Worm (Caenorhabditis elegans) whole organism, L2 larva: ENCODE results near the gene his-37.

Experiments
- C34F6.9 ChIP-seq: fragments of 150-350 bp; optimal IDR thresholded peaks from 2 replicates; lab custom pipeline; 2014; ENCODE audit warnings: missing biosample characterization, missing genetic modification characterization
- R02D3.7 ChIP-seq: fragments of 150-350 bp; optimal IDR thresholded peaks from 2 replicates; lab custom pipeline; 2014; ENCODE audit warnings: missing biosample characterization, missing genetic modification characterization
- Y55F3AM.14 ChIP-seq: fragments of 200-800 bp; sonication (Bioruptor generic); optimal IDR thresholded peaks from 2 replicates; lab custom pipeline; 2018; ENCODE audit warnings: mild to moderate bottlenecking, missing genetic modification characterization, missing compliant biosample characterization
- ZK546.5 ChIP-seq: sonication (generic microtip); optimal IDR thresholded peaks from 2 replicates; lab custom pipeline; 2017; ENCODE audit warnings: missing biosample characterization, missing genetic modification characterization
- alr-1 ChIP-seq: fragments of 150-350 bp; optimal IDR thresholded peaks from 2 replicates; lab custom pipeline; 2014; ENCODE audit warnings: missing biosample characterization, missing genetic modification characterization
- aly-2 ChIP-seq: fragments of 150-350 bp; optimal IDR thresholded peaks from 2 replicates; lab custom pipeline; 2014; ENCODE audit warnings: missing biosample characterization, missing genetic modification characterization
- blmp-1 ChIP-seq: sonication (generic microtip); optimal IDR thresholded peaks from 2 replicates; lab custom pipeline; 2017; ENCODE audit warnings: missing genetic modification characterization, mild to moderate bottlenecking, missing compliant biosample characterization, antibody characterized with exemption, moderate library complexity; ENCODE audit not compliant: insufficient read depth
- crh-2 ChIP-seq: sonication (generic microtip); optimal IDR thresholded peaks from 2 replicates; lab custom pipeline; 2017; ENCODE audit warnings: missing biosample characterization, missing genetic modification characterization
- dmd-4 ChIP-seq: sonication (generic microtip); optimal IDR thresholded peaks from 2 replicates; lab custom pipeline; 2017; ENCODE audit warnings: missing biosample characterization, missing genetic modification characterization
- egl-27 ChIP-seq: sonication (generic microtip); optimal IDR thresholded peaks from 3 replicates; lab custom pipeline; 2017; ENCODE audit warnings: missing biosample characterization, missing genetic modification reagents, missing genetic modification characterization
- elt-1 ChIP-seq: fragments of 150-350 bp; optimal IDR thresholded peaks from 2 replicates; lab custom pipeline; 2014; ENCODE audit warnings: missing biosample characterization, missing genetic modification characterization
- fos-1 ChIP-seq: fragments of 150-350 bp; optimal IDR thresholded peaks from 2 replicates; lab custom pipeline; 2014; ENCODE audit warnings: missing biosample characterization, missing genetic modification characterization
- lin-11 ChIP-seq: fragments of 150-350 bp; sonication (generic microtip); optimal IDR thresholded peaks from 2 replicates; lab custom pipeline; 2014; ENCODE audit warnings: missing biosample characterization, missing genetic modification characterization, inconsistent platforms, mixed read lengths
- lin-13 ChIP-seq: fragments of 150-350 bp; optimal IDR thresholded peaks from 2 replicates; lab custom pipeline; 2014; ENCODE audit warnings: missing biosample characterization, missing genetic modification reagents, missing genetic modification characterization
- lin-39 ChIP-seq: fragments of 150-350 bp; optimal IDR thresholded peaks from 2 replicates; lab custom pipeline; 2014; ENCODE audit warnings: missing biosample characterization, missing genetic modification reagents, missing genetic modification characterization
- mab-5 ChIP-seq: fragments of 150-350 bp; optimal IDR thresholded peaks from 2 replicates; lab custom pipeline; 2014; ENCODE audit warnings: missing biosample characterization, missing genetic modification characterization
- mbf-1 ChIP-seq: sonication (generic microtip); optimal IDR thresholded peaks from 2 replicates; lab custom pipeline; 2017; ENCODE audit warnings: missing biosample characterization, missing genetic modification characterization
- nhr-10 ChIP-seq: sonication (generic microtip); optimal IDR thresholded peaks from 2 replicates; lab custom pipeline; 2017; ENCODE audit warnings: missing biosample characterization, missing genetic modification characterization
- nhr-11 ChIP-seq: fragments of 150-350 bp; optimal IDR thresholded peaks from 2 replicates; lab custom pipeline; 2014; ENCODE audit warnings: missing biosample characterization, missing genetic modification characterization
- nhr-129 ChIP-seq: fragments of 150-350 bp; optimal IDR thresholded peaks from 2 replicates; lab custom pipeline; 2014; ENCODE audit warnings: missing biosample characterization, missing genetic modification characterization
- nhr-21 ChIP-seq: fragments of 150-350 bp; optimal IDR thresholded peaks from 2 replicates; lab custom pipeline; 2014; ENCODE audit warnings: missing biosample characterization, missing genetic modification characterization
- nhr-23 ChIP-seq: fragments of 150-350 bp; optimal IDR thresholded peaks from 2 replicates; lab custom pipeline; 2014; ENCODE audit warnings: missing biosample characterization, missing genetic modification reagents, missing genetic modification characterization
- nhr-237 ChIP-seq: fragments of 150-350 bp; optimal IDR thresholded peaks from 2 replicates; lab custom pipeline; 2014; ENCODE audit warnings: missing biosample characterization, missing genetic modification characterization
- nhr-25 ChIP-seq: fragments of 150-350 bp; sonication (generic microtip); optimal IDR thresholded peaks from 3 replicates; lab custom pipeline; 2014; ENCODE audit warnings: missing biosample characterization, missing genetic modification characterization
- nhr-6 ChIP-seq: fragments of 150-350 bp; optimal IDR thresholded peaks from 2 replicates; lab custom pipeline; 2014; ENCODE audit warnings: missing biosample characterization, missing genetic modification characterization
- nhr-77 ChIP-seq: fragments of 150-350 bp; optimal IDR thresholded peaks from 2 replicates; lab custom pipeline; 2014; ENCODE audit warnings: missing biosample characterization, missing genetic modification characterization
- peb-1 ChIP-seq: fragments of 150-350 bp; optimal IDR thresholded peaks from 2 replicates; lab custom pipeline; 2014; ENCODE audit warnings: missing biosample characterization, missing genetic modification characterization
- sem-4 ChIP-seq: fragments of 150-350 bp; optimal IDR thresholded peaks from 2 replicates; lab custom pipeline; 2014; ENCODE audit warnings: missing biosample characterization, missing genetic modification reagents, missing genetic modification characterization
- skn-1 ChIP-seq: sonication (generic microtip); optimal IDR thresholded peaks from 2 replicates; lab custom pipeline; 2017; ENCODE audit warnings: missing biosample characterization, missing genetic modification characterization
- sma-3 ChIP-seq: sonication (generic microtip); optimal IDR thresholded peaks from 2 replicates; lab custom pipeline; 2016; ENCODE audit warnings: missing genetic modification reagents, missing genetic modification characterization, missing compliant biosample characterization
- sma-9 ChIP-seq, 2 experiments: fragments of 150-350 bp in 1 of 2; sonication (generic microtip) in 1 of 2; optimal IDR thresholded peaks; 2 replicates each; lab custom pipeline; 2014 to 2016; ENCODE audit warnings: missing genetic modification characterization in 2 of 2, mild to moderate bottlenecking in 1 of 2, missing biosample characterization in 1 of 2, missing compliant biosample characterization in 1 of 2, missing genetic modification reagents in 1 of 2, moderate library complexity in 1 of 2
- zag-1 ChIP-seq: fragments of 150-350 bp; optimal IDR thresholded peaks from 2 replicates; lab custom pipeline; 2014; ENCODE audit warnings: missing biosample characterization, missing genetic modification characterization
- ztf-1 ChIP-seq: fragments of 200-800 bp; sonication (Bioruptor generic); conservative IDR thresholded peaks from 2 replicates; pipeline ENCODE4 v1.3.6; 2022; ENCODE audit warnings: missing genetic modification characterization, missing compliant biosample characterization
- ztf-11 ChIP-seq: sonication (generic microtip); optimal IDR thresholded peaks from 2 replicates; lab custom pipeline; 2017; ENCODE audit warnings: missing biosample characterization, missing genetic modification characterization
- ztf-4 ChIP-seq: fragments of 150-350 bp; optimal IDR thresholded peaks from 2 replicates; lab custom pipeline; 2014; ENCODE audit warnings: missing biosample characterization, missing genetic modification characterization

Gene his-37

ce11 chrV:9563585-9563984, 16.7 kb downstream of the his-37 start:
- TF ChIP-seq sma-9 (GFP tag; optimal IDR thresholded peaks at IDR 0.05; lab: Kevin White, UChicago) (peak; percentile 19), sma-9 (tag; optimal IDR thresholded peaks at IDR 0.05; lab: Kevin White, UChicago) (no peak), crh-2 (tag; lab: Kevin White, UChicago) (no peak), C34F6.9 (tag; lab: Kevin White, UChicago) (peak; percentile 18), sem-4 (tag; lab: Kevin White, UChicago) (no peak)

ce11 chrV:9568707-9569106, 21.8 kb downstream of the his-37 start, which contains the start of gene F25B3.4:
F25B3.4 (minus strand) TSS chrV:9568807.
- TF ChIP-seq lin-11 (tag; lab: Kevin White, UChicago), result no peak
- no peak for TF ChIP-seq blmp-1 (tag; lab: Kevin White, UChicago)
- TF ChIP-seq fos-1, result no peak
- no peak for TF ChIP-seq mbf-1 (tag; lab: Kevin White, UChicago)
- TF ChIP-seq nhr-6 (tag; lab: Kevin White, UChicago), result no peak
- no peak for TF ChIP-seq nhr-11 (tag; lab: Kevin White, UChicago)
- no peak for TF ChIP-seq nhr-77 (tag; lab: Kevin White, UChicago)
- no peak for TF ChIP-seq sma-9 (GFP tag; optimal IDR thresholded peaks at IDR 0.05; lab: Kevin White, UChicago)
- TF ChIP-seq sma-9 (tag; optimal IDR thresholded peaks at IDR 0.05; lab: Kevin White, UChicago), result no peak
- TF ChIP-seq zag-1 (tag; lab: Kevin White, UChicago), result no peak
- no peak for TF ChIP-seq crh-2 (tag; lab: Kevin White, UChicago)
- no peak for TF ChIP-seq egl-27
- TF ChIP-seq Y55F3AM.14 (GFP tag; lab: Kevin White, UChicago), result no peak
- TF ChIP-seq ztf-11 (tag; lab: Kevin White, UChicago), result no peak
- TF ChIP-seq mab-5 (tag; lab: Kevin White, UChicago), result no peak
- TF ChIP-seq sma-3, result no peak
- no peak for TF ChIP-seq ztf-4 (tag; lab: Kevin White, UChicago)
- TF ChIP-seq nhr-21 (tag; lab: Kevin White, UChicago), result no peak
- TF ChIP-seq nhr-10 (tag; lab: Kevin White, UChicago), result no peak
- TF ChIP-seq, all 48 proteins: peak for 0

ce11 chrV:9570197-9570596, 23.3 kb downstream of the his-37 start, which contains the start of gene F25B3.5:
F25B3.5 (minus strand) TSS chrV:9570297.
- TF ChIP-seq nhr-77 (tag; lab: Kevin White, UChicago) (no peak), nhr-129 (no peak), zag-1 (tag; lab: Kevin White, UChicago) (no peak), mab-5 (tag; lab: Kevin White, UChicago) (no peak), nhr-10 (tag; lab: Kevin White, UChicago) (no peak), sem-4 (tag; lab: Kevin White, UChicago) (no peak), fos-1 (no peak), nhr-21 (tag; lab: Kevin White, UChicago) (no peak), lin-11 (tag; lab: Kevin White, UChicago) (no peak), ztf-1 (GFP tag; lab: Robert Waterston, UW) (no peak), nhr-237 (tag; lab: Kevin White, UChicago) (no peak), blmp-1 (tag; lab: Kevin White, UChicago) (no peak)
- TF ChIP-seq, all 48 proteins: peak for 0

ce11 chrV:9571056-9571455, 24.2 kb downstream of the his-37 start:
- no peak for TF ChIP-seq nhr-237 (tag; lab: Kevin White, UChicago)
- TF ChIP-seq lin-39 (tag; lab: Kevin White, UChicago), result no peak
- TF ChIP-seq sem-4 (tag; lab: Kevin White, UChicago), result no peak
- no peak for TF ChIP-seq aly-2
- TF ChIP-seq alr-1 (tag; lab: Kevin White, UChicago), result no peak
- no peak for TF ChIP-seq zag-1 (tag; lab: Kevin White, UChicago)
- TF ChIP-seq egl-27, result no peak
- no peak for TF ChIP-seq ztf-11 (tag; lab: Kevin White, UChicago)
- no peak for TF ChIP-seq lin-13
- no peak for TF ChIP-seq nhr-10 (tag; lab: Kevin White, UChicago)
- TF ChIP-seq crh-2 (tag; lab: Kevin White, UChicago), result no peak
- no peak for TF ChIP-seq nhr-23 (tag; lab: Kevin White, UChicago)
- TF ChIP-seq nhr-25, result no peak

- no peak for TF ChIP-seq elt-1 (tag; lab: Kevin White, UChicago)
- TF ChIP-seq skn-1 (tag; lab: Kevin White, UChicago), result no peak
- TF ChIP-seq ztf-11 (tag; lab: Kevin White, UChicago), result no peak
- TF ChIP-seq Y55F3AM.14 (GFP tag; lab: Kevin White, UChicago), result no peak
- no peak for TF ChIP-seq nhr-23 (tag; lab: Kevin White, UChicago)
- TF ChIP-seq peb-1 (tag; lab: Kevin White, UChicago), result no peak
- TF ChIP-seq nhr-10 (tag; lab: Kevin White, UChicago), result no peak
- TF ChIP-seq nhr-21 (tag; lab: Kevin White, UChicago), result no peak
- TF ChIP-seq sem-4 (tag; lab: Kevin White, UChicago), result no peak
- TF ChIP-seq nhr-129, result no peak
- TF ChIP-seq mbf-1 (tag; lab: Kevin White, UChicago), result no peak
- no peak for TF ChIP-seq egl-27
- TF ChIP-seq blmp-1 (tag; lab: Kevin White, UChicago), result no peak
- no peak for TF ChIP-seq ZK546.5
- TF ChIP-seq alr-1 (tag; lab: Kevin White, UChicago), result no peak
- no peak for TF ChIP-seq ztf-4 (tag; lab: Kevin White, UChicago)
- TF ChIP-seq R02D3.7 (tag; lab: Kevin White, UChicago), result no peak
- TF ChIP-seq dmd-4 (tag; lab: Kevin White, UChicago), result no peak
- no peak for TF ChIP-seq nhr-77 (tag; lab: Kevin White, UChicago)
- no peak for TF ChIP-seq lin-39 (tag; lab: Kevin White, UChicago)
These were observed 24.8 kb downstream of the his-37 start for ce11 chrV:9571673-9572072.
